Fruit fly (Drosophila melanogaster): Measurements from ENCODE around the gene CG8679.

Gene CG8679

dm6 chr2L:21251750-21252149 lies 33.4 kb upstream of the CG8679 start:
- TF ChIP-seq CG11617 (GFP tag; optimal IDR thresholded peaks at IDR 0.05), result no peak
- no peak for TF ChIP-seq Crg-1 (GFP tag; optimal IDR thresholded peaks at IDR 0.05)
- TF ChIP-seq Clk (GFP tag; optimal IDR thresholded peaks at IDR 0.05), result no peak
- no peak for TF ChIP-seq CG5204 (GFP tag; optimal IDR thresholded peaks at IDR 0.05)
- TF ChIP-seq toe (GFP tag; optimal IDR thresholded peaks at IDR 0.05), result no peak
- no peak for TF ChIP-seq CG33017 (tag; optimal IDR thresholded peaks at IDR 0.05)
- no peak for TF ChIP-seq CG1620 (GFP tag; optimal IDR thresholded peaks at IDR 0.05)
- TF ChIP-seq pad (GFP tag; optimal IDR thresholded peaks at IDR 0.05), result no peak
- TF ChIP-seq kay (GFP tag; ENCODE audit: borderline replicate concordance), result no peak
- no peak for TF ChIP-seq Hr96 (GFP tag; optimal IDR thresholded peaks at IDR 0.05)
- no peak for TF ChIP-seq tj (GFP tag; optimal IDR thresholded peaks at IDR 0.05)
- TF ChIP-seq cic (GFP tag; optimal IDR thresholded peaks at IDR 0.05), result no peak
- TF ChIP-seq CG12768 (GFP tag; optimal IDR thresholded peaks at IDR 0.05), result no peak
- TF ChIP-seq cnc (optimal IDR thresholded peaks at IDR 0.05), result no peak
- no peak for TF ChIP-seq Mnt (GFP tag; optimal IDR thresholded peaks at IDR 0.05)

dm6 chr2L:21250519-21251336 lies 32.4 kb upstream of the CG8679 start:
- TF ChIP-seq cic (GFP tag; optimal IDR thresholded peaks at IDR 0.05) (peak; percentile 58), Mnt (GFP tag; optimal IDR thresholded peaks at IDR 0.05) (peak; percentile 18), CG7045 (GFP tag; optimal IDR thresholded peaks at IDR 0.05) (no peak), tj (GFP tag; optimal IDR thresholded peaks at IDR 0.05) (peak; percentile 60), pad (GFP tag; optimal IDR thresholded peaks at IDR 0.05) (peak; percentile 22), cnc (optimal IDR thresholded peaks at IDR 0.05) (no peak)

- TF ChIP-seq CG1620 (GFP tag; optimal IDR thresholded peaks at IDR 0.05) (no peak), Mnt (GFP tag; optimal IDR thresholded peaks at IDR 0.05) (no peak), CG7045 (GFP tag; optimal IDR thresholded peaks at IDR 0.05) (no peak), CG11617 (GFP tag; optimal IDR thresholded peaks at IDR 0.05) (no peak), pad (GFP tag; optimal IDR thresholded peaks at IDR 0.05) (no peak), ovo (GFP tag; optimal IDR thresholded peaks at IDR 0.05) (no peak), tj (GFP tag; optimal IDR thresholded peaks at IDR 0.05) (no peak)
Observed at dm6 chr2L:21248877-21249276, 30.5 kb upstream of the CG8679 start.

dm6 chr2L:21247967-21248366 lies 29.6 kb upstream of the CG8679 start:
- TF ChIP-seq bab1 (GFP tag; optimal IDR thresholded peaks at IDR 0.05) (no peak), Crg-1 (GFP tag; optimal IDR thresholded peaks at IDR 0.05) (no peak), Clk (GFP tag; optimal IDR thresholded peaks at IDR 0.05) (no peak), CG11617 (GFP tag; optimal IDR thresholded peaks at IDR 0.05) (no peak), CG33017 (tag; optimal IDR thresholded peaks at IDR 0.05) (no peak), CG7045 (GFP tag; optimal IDR thresholded peaks at IDR 0.05) (no peak), kay (GFP tag; ENCODE audit: borderline replicate concordance) (no peak), cic (GFP tag; optimal IDR thresholded peaks at IDR 0.05) (no peak), ovo (GFP tag; optimal IDR thresholded peaks at IDR 0.05) (no peak), CG14711 (tag; optimal IDR thresholded peaks at IDR 0.05) (no peak), cnc (optimal IDR thresholded peaks at IDR 0.05) (no peak), Mnt (GFP tag; optimal IDR thresholded peaks at IDR 0.05) (no peak)

dm6 chr2L:21246687-21247086 lies 28.3 kb upstream of the CG8679 start:
- TF ChIP-seq CG1620 (GFP tag; optimal IDR thresholded peaks at IDR 0.05) (no peak), Clk (GFP tag; optimal IDR thresholded peaks at IDR 0.05) (no peak), bab1 (GFP tag; optimal IDR thresholded peaks at IDR 0.05) (no peak), tj (GFP tag; optimal IDR thresholded peaks at IDR 0.05) (no peak), pad (GFP tag; optimal IDR thresholded peaks at IDR 0.05) (no peak), kay (GFP tag; ENCODE audit: borderline replicate concordance) (no peak), CG5204 (GFP tag; optimal IDR thresholded peaks at IDR 0.05) (no peak), cic (GFP tag; optimal IDR thresholded peaks at IDR 0.05) (no peak), ovo (GFP tag; optimal IDR thresholded peaks at IDR 0.05) (no peak), CG7045 (GFP tag; optimal IDR thresholded peaks at IDR 0.05) (no peak), CG11617 (GFP tag; optimal IDR thresholded peaks at IDR 0.05) (no peak), CG14711 (tag; optimal IDR thresholded peaks at IDR 0.05) (no peak), Hr96 (GFP tag; optimal IDR thresholded peaks at IDR 0.05) (no peak), toe (GFP tag; optimal IDR thresholded peaks at IDR 0.05) (no peak), Mnt (GFP tag; optimal IDR thresholded peaks at IDR 0.05) (no peak), CG33017 (tag; optimal IDR thresholded peaks at IDR 0.05) (no peak), CG7101 (tag; optimal IDR thresholded peaks at IDR 0.05) (no peak), CG12768 (GFP tag; optimal IDR thresholded peaks at IDR 0.05) (no peak), Crg-1 (GFP tag; optimal IDR thresholded peaks at IDR 0.05) (no peak), cnc (optimal IDR thresholded peaks at IDR 0.05) (no peak)

dm6 chr2L:21245093-21245736 lies 26.9 kb upstream of the CG8679 start:
- TF ChIP-seq Clk (GFP tag; optimal IDR thresholded peaks at IDR 0.05) (no peak), CG33017 (tag; optimal IDR thresholded peaks at IDR 0.05) (no peak), ovo (GFP tag; optimal IDR thresholded peaks at IDR 0.05) (no peak), toe (GFP tag; optimal IDR thresholded peaks at IDR 0.05) (no peak), CG11617 (GFP tag; optimal IDR thresholded peaks at IDR 0.05) (no peak), tj (GFP tag; optimal IDR thresholded peaks at IDR 0.05) (no peak), CG5204 (GFP tag; optimal IDR thresholded peaks at IDR 0.05) (no peak), cic (GFP tag; optimal IDR thresholded peaks at IDR 0.05) (no peak), Crg-1 (GFP tag; optimal IDR thresholded peaks at IDR 0.05) (no peak), CG7045 (GFP tag; optimal IDR thresholded peaks at IDR 0.05) (no peak), CG1620 (GFP tag; optimal IDR thresholded peaks at IDR 0.05) (no peak), Hr96 (GFP tag; optimal IDR thresholded peaks at IDR 0.05) (no peak), cnc (optimal IDR thresholded peaks at IDR 0.05) (no peak), kay (GFP tag; ENCODE audit: borderline replicate concordance) (no peak), CG7101 (tag; optimal IDR thresholded peaks at IDR 0.05) (no peak), Mnt (GFP tag; optimal IDR thresholded peaks at IDR 0.05) (no peak), pad (GFP tag; optimal IDR thresholded peaks at IDR 0.05) (no peak), CG12768 (GFP tag; optimal IDR thresholded peaks at IDR 0.05) (no peak), bab1 (GFP tag; optimal IDR thresholded peaks at IDR 0.05) (no peak)

All from whole organism, adult.